Fruit fly (Drosophila melanogaster): ENCODE results near the gene CG32137.

CG32137 gene

DNA sequence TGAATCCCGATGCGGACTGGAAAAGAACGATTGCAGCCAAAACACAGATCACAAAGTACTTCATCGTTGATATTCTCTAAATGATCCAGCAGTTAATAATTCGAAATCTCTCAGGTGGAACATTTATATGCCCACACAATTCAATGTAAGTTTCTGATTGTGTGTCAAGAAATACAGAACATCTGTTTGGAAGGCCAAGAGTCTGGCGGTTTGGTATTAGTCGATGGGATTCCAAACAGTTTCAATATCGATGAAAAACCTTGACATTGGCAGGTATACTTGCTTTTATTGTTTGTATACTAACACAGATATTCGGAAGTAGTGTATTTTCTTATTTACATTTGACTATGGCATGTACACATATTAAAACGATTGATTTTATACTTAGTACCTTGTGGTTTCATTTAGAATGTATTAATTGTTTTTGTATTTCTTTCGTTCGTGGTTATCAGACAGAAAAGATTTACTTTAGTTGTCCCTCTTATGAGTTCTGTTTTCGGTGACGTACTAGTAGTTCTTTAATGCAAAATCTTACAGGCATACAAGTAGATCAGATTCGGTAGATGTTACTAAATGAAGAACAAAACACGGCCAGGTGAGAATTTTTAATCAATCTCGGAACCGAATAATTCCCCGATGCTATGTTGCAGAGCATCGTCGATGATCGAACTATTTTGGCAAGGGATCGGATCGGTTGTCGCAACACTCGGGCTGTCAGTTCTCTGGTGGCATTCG, 34.5 kb downstream of the CG32137 start, which contains the start of the genes CG13738 and Hsc70-1:
CG13738 (minus strand) TSS at position 101 of the 735 bp plus-strand sequence.
Hsc70-1 (plus strand) TSS at position 685 of the 735 bp plus-strand sequence.
- TF ChIP-seq Mnt (GFP tag; optimal IDR thresholded peaks at IDR 0.05), result no peak
- no peak for TF ChIP-seq CG11617 (GFP tag; optimal IDR thresholded peaks at IDR 0.05)
- TF ChIP-seq CG5204 (GFP tag; optimal IDR thresholded peaks at IDR 0.05), result no peak

DNA sequence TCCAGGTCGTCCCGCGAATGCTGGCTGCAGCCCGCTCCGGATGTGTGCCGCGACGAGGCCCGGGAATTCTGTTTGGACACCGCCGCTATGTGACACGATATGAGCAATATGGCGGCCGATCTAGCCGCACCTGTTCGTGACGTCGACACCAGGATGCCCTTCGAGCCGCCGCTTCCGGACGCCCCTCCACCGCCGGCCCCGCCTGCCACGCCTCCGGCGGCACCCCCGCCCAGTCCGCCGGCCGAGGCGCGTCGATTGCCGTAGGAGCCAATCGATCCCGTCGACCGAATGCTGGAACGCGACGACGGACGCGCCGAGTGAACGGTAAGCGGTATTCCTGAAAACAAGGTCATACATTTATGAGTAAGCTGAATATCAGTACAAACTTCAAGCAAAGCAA, 43.5 kb downstream of the CG32137 start:
- TF ChIP-seq Hr96 (GFP tag; optimal IDR thresholded peaks at IDR 0.05), result no peak
- no peak for TF ChIP-seq tj (GFP tag; optimal IDR thresholded peaks at IDR 0.05)
- no peak for TF ChIP-seq Clk (GFP tag; optimal IDR thresholded peaks at IDR 0.05)
- TF ChIP-seq CG7101 (tag; optimal IDR thresholded peaks at IDR 0.05), result no peak
- TF ChIP-seq Mnt (GFP tag; optimal IDR thresholded peaks at IDR 0.05), result no peak
- TF ChIP-seq ovo (GFP tag; optimal IDR thresholded peaks at IDR 0.05), result no peak
- no peak for TF ChIP-seq cnc (optimal IDR thresholded peaks at IDR 0.05)
- TF ChIP-seq pad (GFP tag; optimal IDR thresholded peaks at IDR 0.05), result no peak
- TF ChIP-seq CG1620 (GFP tag; optimal IDR thresholded peaks at IDR 0.05), result no peak

DNA sequence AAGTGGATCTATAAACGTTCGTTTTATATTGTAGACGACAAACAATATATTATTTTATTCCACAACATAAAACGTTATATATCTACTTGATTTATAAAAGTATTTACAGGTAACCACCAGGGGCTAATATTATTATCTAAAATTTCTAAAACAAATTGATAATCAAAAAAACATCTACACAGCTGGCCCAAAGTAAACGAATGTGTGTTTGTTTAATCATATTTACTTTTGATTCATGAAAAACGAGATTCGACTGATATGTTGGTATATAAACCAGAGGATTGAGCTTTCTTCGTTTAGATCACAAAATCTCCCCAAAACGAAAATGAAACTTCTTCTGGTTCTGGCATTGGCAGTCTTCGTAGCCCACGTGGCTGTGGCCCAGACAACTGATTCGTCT, 47.3 kb downstream of the CG32137 start, which contains the start of gene CG17362:
CG17362 (plus strand) TSS at position 291 of the 400 bp plus-strand sequence.
- TF ChIP-seq cnc (optimal IDR thresholded peaks at IDR 0.05) (no peak), CG11617 (GFP tag; optimal IDR thresholded peaks at IDR 0.05) (no peak), CG14711 (tag; optimal IDR thresholded peaks at IDR 0.05) (no peak), cic (GFP tag; optimal IDR thresholded peaks at IDR 0.05) (no peak), toe (GFP tag; optimal IDR thresholded peaks at IDR 0.05) (no peak), tj (GFP tag; optimal IDR thresholded peaks at IDR 0.05) (no peak), CG12768 (GFP tag; optimal IDR thresholded peaks at IDR 0.05) (no peak), pad (GFP tag; optimal IDR thresholded peaks at IDR 0.05) (no peak), Hr96 (GFP tag; optimal IDR thresholded peaks at IDR 0.05) (no peak), ovo (GFP tag; optimal IDR thresholded peaks at IDR 0.05) (no peak), CG7101 (tag; optimal IDR thresholded peaks at IDR 0.05) (no peak), CG5204 (GFP tag; optimal IDR thresholded peaks at IDR 0.05) (no peak), kay (GFP tag; ENCODE audit: borderline replicate concordance) (no peak), CG33017 (tag; optimal IDR thresholded peaks at IDR 0.05) (no peak)

DNA sequence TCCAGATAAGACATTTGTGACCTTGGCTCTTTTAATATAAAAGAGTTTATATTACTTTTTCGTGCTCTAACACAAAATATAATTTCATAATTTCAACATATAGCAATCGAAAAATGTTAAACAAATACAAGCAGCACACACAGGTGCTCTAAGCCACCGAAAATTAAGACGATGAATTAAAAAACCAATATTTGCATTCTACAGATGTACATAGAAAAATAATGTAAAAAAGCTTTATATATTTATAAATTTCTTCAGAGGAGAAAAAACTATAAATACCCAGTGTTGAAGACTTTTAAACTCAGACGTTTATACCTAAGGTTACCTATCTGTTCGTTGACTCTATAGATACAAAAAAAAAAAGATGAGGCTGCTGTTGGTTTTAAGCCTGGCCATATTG, 48.5 kb downstream of the CG32137 start, which contains the start of gene CG9040:
CG9040 (plus strand) TSS at position 301 of the 400 bp plus-strand sequence.
- TF ChIP-seq ovo (GFP tag; optimal IDR thresholded peaks at IDR 0.05) (no peak), tj (GFP tag; optimal IDR thresholded peaks at IDR 0.05) (no peak), Mnt (GFP tag; optimal IDR thresholded peaks at IDR 0.05) (no peak), pad (GFP tag; optimal IDR thresholded peaks at IDR 0.05) (no peak)

DNA sequence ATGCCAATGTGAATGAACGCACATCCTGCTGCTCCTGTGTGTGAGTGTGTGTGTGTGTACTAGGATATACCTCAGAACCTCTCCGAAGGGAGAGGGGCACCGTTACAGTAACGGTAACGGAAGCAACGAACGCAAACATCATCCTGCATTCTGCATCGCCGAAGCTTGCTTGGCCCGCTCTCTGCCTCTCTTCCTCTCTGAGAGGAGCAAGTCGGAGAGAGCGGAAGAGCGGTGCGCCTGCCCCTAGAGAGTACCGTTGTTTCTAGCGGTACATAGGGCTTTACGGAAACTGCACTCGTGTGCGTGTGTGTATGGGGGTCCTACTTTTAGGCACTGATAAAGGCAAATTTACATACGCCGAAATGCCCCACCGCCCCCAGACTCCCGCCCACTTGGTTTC, 52.3 kb downstream of the CG32137 start:
- TF ChIP-seq cnc (optimal IDR thresholded peaks at IDR 0.05) (no peak), kay (GFP tag; ENCODE audit: borderline replicate concordance) (no peak), CG7101 (tag; optimal IDR thresholded peaks at IDR 0.05) (no peak), Crg-1 (GFP tag; optimal IDR thresholded peaks at IDR 0.05) (no peak), Clk (GFP tag; optimal IDR thresholded peaks at IDR 0.05) (no peak), tj (GFP tag; optimal IDR thresholded peaks at IDR 0.05) (no peak), CG12768 (GFP tag; optimal IDR thresholded peaks at IDR 0.05) (no peak), CG14711 (tag; optimal IDR thresholded peaks at IDR 0.05) (no peak), toe (GFP tag; optimal IDR thresholded peaks at IDR 0.05) (no peak), ovo (GFP tag; optimal IDR thresholded peaks at IDR 0.05) (no peak), Mnt (GFP tag; optimal IDR thresholded peaks at IDR 0.05) (no peak), bab1 (GFP tag; optimal IDR thresholded peaks at IDR 0.05) (no peak), CG33017 (tag; optimal IDR thresholded peaks at IDR 0.05) (no peak), Hr96 (GFP tag; optimal IDR thresholded peaks at IDR 0.05) (no peak), CG11617 (GFP tag; optimal IDR thresholded peaks at IDR 0.05) (no peak), CG7045 (GFP tag; optimal IDR thresholded peaks at IDR 0.05) (no peak), CG1620 (GFP tag; optimal IDR thresholded peaks at IDR 0.05) (no peak)

DNA sequence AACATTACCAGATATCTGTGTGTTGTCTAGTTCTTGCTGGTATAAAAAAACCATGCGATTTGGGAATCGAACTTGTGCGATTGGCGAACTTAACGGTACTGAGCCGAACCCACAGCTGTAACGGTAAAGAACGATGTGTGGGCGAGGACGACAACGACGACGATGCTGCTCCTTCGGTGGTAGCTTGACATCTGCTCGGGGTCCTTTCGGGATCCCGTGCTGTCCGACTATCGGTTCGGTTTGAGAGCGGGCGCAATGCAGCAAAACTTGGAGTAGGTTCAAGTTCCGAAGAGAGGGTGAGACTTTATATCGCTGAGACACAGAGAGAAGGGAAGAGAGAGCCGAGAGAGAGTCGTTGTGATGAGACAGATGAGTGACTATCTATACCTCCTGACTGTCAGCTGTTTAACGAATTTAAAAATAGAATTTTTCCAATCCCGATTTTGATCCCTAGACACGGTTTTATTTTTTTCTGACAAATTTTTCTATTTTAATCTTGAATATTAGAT, 54.2 kb downstream of the CG32137 start, which contains the start of gene CG17364:
CG17364 (minus strand) TSS at position 168 of the 509 bp plus-strand sequence.
- TF ChIP-seq kay (GFP tag; ENCODE audit: borderline replicate concordance) (no peak), CG12768 (GFP tag; optimal IDR thresholded peaks at IDR 0.05) (no peak), CG7101 (tag; optimal IDR thresholded peaks at IDR 0.05) (no peak), CG5204 (GFP tag; optimal IDR thresholded peaks at IDR 0.05) (no peak), CG14711 (tag; optimal IDR thresholded peaks at IDR 0.05) (no peak), CG11617 (GFP tag; optimal IDR thresholded peaks at IDR 0.05) (no peak), Clk (GFP tag; optimal IDR thresholded peaks at IDR 0.05) (no peak), tj (GFP tag; optimal IDR thresholded peaks at IDR 0.05) (no peak), Mnt (GFP tag; optimal IDR thresholded peaks at IDR 0.05) (no peak), cic (GFP tag; optimal IDR thresholded peaks at IDR 0.05) (no peak), toe (GFP tag; optimal IDR thresholded peaks at IDR 0.05) (no peak), CG1620 (GFP tag; optimal IDR thresholded peaks at IDR 0.05) (no peak), CG33017 (tag; optimal IDR thresholded peaks at IDR 0.05) (no peak), ovo (GFP tag; optimal IDR thresholded peaks at IDR 0.05) (no peak), Crg-1 (GFP tag; optimal IDR thresholded peaks at IDR 0.05) (no peak), Hr96 (GFP tag; optimal IDR thresholded peaks at IDR 0.05) (no peak)

Data from whole organism, adult.